Worm (Caenorhabditis elegans) whole organism, L1 larva: ENCODE measurements around the gene trpa-1.

Experiments
- C04F5.9 ChIP-seq: sonication (generic microtip); optimal IDR thresholded peaks from 2 replicates; lab custom pipeline; 2016; ENCODE audit warnings: missing genetic modification characterization, missing compliant biosample characterization
- ama-1 ChIP-seq: fragments of 150-350 bp; optimal IDR thresholded peaks from 2 replicates; lab custom pipeline; 2014
- dsc-1 ChIP-seq: sonication (generic microtip); optimal IDR thresholded peaks from 2 replicates; lab custom pipeline; 2016; ENCODE audit warnings: mild to moderate bottlenecking, missing genetic modification characterization, missing compliant biosample characterization
- efl-1 ChIP-seq, 4 experiments: fragments of 150-350 bp; optimal IDR thresholded peaks in 3 of 4; peaks in 1 of 4; 1 replicate in 1 of 4; 2 replicates in 3 of 4; lab custom pipeline; 2014; ENCODE audit warnings: missing biosample characterization in 2 of 4, missing genetic modification characterization in 2 of 4, missing genetic modification reagents in 2 of 4
- egl-27 ChIP-seq, 2 experiments: fragments of 150-350 bp in 1 of 2; sonication (generic microtip); optimal IDR thresholded peaks; 3 replicates each; lab custom pipeline; 2017 to 2018; ENCODE audit warnings: missing biosample characterization in 2 of 2, missing genetic modification characterization in 2 of 2, missing genetic modification reagents in 2 of 2
- ets-5 ChIP-seq: fragments of 200-800 bp; sonication (Bioruptor generic); IDR thresholded peaks from 2 replicates; pipeline ENCODE4 v1.3.6; 2022; ENCODE audit warnings: missing genetic modification characterization, missing compliant biosample characterization
- fkh-10 ChIP-seq: sonication (generic microtip); optimal IDR thresholded peaks from 2 replicates; lab custom pipeline; 2017; ENCODE audit warnings: missing biosample characterization, missing genetic modification reagents, missing genetic modification characterization
- lin-15B ChIP-seq: fragments of 150-350 bp; sonication (generic microtip); optimal IDR thresholded peaks from 3 replicates; lab custom pipeline; 2014; ENCODE audit warnings: missing biosample characterization, missing genetic modification characterization
- nhr-11 ChIP-seq: fragments of 150-350 bp; optimal IDR thresholded peaks from 2 replicates; lab custom pipeline; 2014; ENCODE audit warnings: missing biosample characterization, missing genetic modification characterization
- nhr-237 ChIP-seq: fragments of 150-350 bp; optimal IDR thresholded peaks from 2 replicates; lab custom pipeline; 2014; ENCODE audit warnings: missing biosample characterization, missing genetic modification characterization
- nhr-28 ChIP-seq: fragments of 150-350 bp; optimal IDR thresholded peaks from 2 replicates; lab custom pipeline; 2014; ENCODE audit warnings: missing biosample characterization, missing genetic modification characterization
- pqm-1 ChIP-seq: sonication (generic microtip); optimal IDR thresholded peaks from 3 replicates; lab custom pipeline; 2017; ENCODE audit warnings: missing biosample characterization, missing genetic modification characterization
- snpc-4 ChIP-seq: fragments of 150-350 bp; optimal IDR thresholded peaks from 2 replicates; lab custom pipeline; 2014; ENCODE audit warnings: missing biosample characterization, missing genetic modification characterization
- unc-130 ChIP-seq: fragments of 150-350 bp; optimal IDR thresholded peaks from 2 replicates; lab custom pipeline; 2017; ENCODE audit warnings: missing biosample characterization, missing genetic modification characterization, inconsistent platforms

- TF ChIP-seq ama-1 (lab: Kevin White, UChicago), result no peak
- no peak for TF ChIP-seq lin-15B (tag; lab: Kevin White, UChicago)
- no peak for TF ChIP-seq unc-130 (tag; lab: Kevin White, UChicago)
- no peak for TF ChIP-seq efl-1 (optimal IDR thresholded peaks at IDR 0.05; lab: Kevin White, UChicago)
- no peak for TF ChIP-seq efl-1 (GFP tag; optimal IDR thresholded peaks at IDR 0.05 in 1 of 2; lab: Kevin White, UChicago)
- TF ChIP-seq nhr-28 (tag; lab: Kevin White, UChicago), result no peak
- no peak for TF ChIP-seq dsc-1 (tag; lab: Kevin White, UChicago)
- no peak for TF ChIP-seq fkh-10 (GFP tag; lab: Kevin White, UChicago)
- no peak for TF ChIP-seq C04F5.9
- TF ChIP-seq nhr-237 (tag; lab: Kevin White, UChicago), result no peak
- no peak for TF ChIP-seq ets-5 (GFP tag; lab: Robert Waterston, UW)
- TF ChIP-seq pqm-1 (tag; lab: Kevin White, UChicago), result no peak
- TF ChIP-seq nhr-11 (tag; lab: Kevin White, UChicago), result no peak
- TF ChIP-seq egl-27 (tag; optimal IDR thresholded peaks at IDR 0.05; lab: Kevin White, UChicago), result no peak
- TF ChIP-seq snpc-4 (tag; lab: Kevin White, UChicago), result no peak
Measured at ce11 chrIV:11833456-11833855, 30.9 kb upstream of the trpa-1 start, which contains the start of gene M117.4.
